Worm (Caenorhabditis elegans): ENCODE measurements around the gene F40G9.12.
"Not testable (repeated sequence)": the region's sequence is repeated elsewhere in the genome, so short reads cannot be mapped to it uniquely, and the experiment has no call there.

Gene F40G9.12

DNA sequence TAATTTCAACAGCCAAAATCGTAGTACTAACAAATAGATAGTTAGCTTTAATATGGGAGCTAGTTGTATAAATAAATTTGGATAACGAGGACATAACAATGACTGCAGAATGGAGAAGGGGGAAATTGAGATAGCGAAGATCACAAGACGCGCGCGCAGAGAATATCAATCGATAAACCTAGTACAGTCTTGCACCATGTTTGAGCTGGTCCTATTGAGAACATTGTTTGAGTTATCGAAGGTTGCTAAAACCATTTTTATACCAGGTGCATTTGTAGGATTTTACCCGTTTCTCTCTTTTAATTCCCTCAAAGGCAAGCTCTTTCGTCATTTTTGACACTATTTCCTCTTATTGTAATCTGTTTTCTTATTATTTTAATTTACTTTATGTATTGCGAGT, at the start of gene F40G9.12, which contains the start of gene F40G9.9:
Gene F40G9.12, plus strand, starts transcription at position 231 of the 400 bp plus-strand sequence.
Gene F40G9.9, minus strand, starts transcription at position 101 of the 400 bp plus-strand sequence.
- no peak for TF ChIP-seq unc-62 (GFP tag; optimal IDR thresholded peaks at IDR 0.05)

DNA sequence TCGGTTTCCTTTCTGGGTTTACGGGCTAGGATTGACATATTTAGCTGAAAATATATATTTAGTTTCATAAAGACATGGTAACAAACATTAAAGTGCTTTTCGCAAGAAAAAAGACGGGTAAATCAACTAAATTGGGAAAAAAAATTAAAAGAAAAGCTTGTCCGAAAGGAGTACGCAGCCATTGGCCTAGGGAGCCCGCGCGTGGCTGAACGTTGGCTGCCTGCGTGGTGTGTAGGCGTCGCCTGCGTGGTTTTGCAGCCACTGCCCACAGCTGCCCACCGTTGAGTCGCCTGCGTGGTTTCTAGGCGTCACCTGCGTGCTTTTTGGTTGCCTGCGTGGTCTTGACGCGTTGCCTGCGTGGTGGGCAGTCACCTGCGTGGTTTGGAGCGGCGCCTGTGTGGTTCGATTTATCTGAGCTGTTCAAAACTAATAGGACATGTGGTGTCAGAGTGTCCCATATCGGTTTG, 49.6 kb upstream of the F40G9.12 start, which contains the start of gene C29F9.12:
Gene C29F9.12, minus strand, starts transcription at position 51 of the 467 bp plus-strand sequence.
- not testable (repeated sequence) for TF ChIP-seq unc-62 (GFP tag; optimal IDR thresholded peaks at IDR 0.05)

DNA sequence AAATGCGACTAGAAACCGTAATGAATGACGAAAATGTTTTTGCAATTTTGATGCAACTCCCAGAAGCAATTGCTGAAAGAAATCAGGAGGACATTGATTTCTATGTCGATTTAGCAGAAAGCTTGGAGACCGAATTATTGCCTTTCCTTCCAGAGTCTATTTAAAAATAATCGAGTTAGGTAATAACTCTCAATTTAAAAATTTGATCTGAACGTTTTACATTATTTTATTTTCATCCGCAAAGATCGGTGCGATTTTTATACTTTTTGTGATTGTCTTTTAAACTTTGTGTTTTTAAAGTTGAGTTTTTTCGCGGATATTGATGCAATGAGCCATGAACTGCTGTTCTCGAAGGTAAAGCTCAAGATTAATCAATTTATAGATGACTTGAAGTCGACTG, 47.2 kb upstream of the F40G9.12 start, which contains the start of gene pals-23:
Gene pals-23, plus strand, starts transcription at position 301 of the 400 bp plus-strand sequence.
- no peak for TF ChIP-seq unc-62 (GFP tag; optimal IDR thresholded peaks at IDR 0.05)

ce11 chrIII:130650-131049, 41.0 kb upstream of the F40G9.12 start, which contains the start of the genes nhr-280 and C29F9.2:
Gene nhr-280 (minus strand): TSS chrIII:130750.
Gene C29F9.2 (plus strand): TSS chrIII:130947.
- no peak for TF ChIP-seq unc-62 (GFP tag; optimal IDR thresholded peaks at IDR 0.05)

DNA sequence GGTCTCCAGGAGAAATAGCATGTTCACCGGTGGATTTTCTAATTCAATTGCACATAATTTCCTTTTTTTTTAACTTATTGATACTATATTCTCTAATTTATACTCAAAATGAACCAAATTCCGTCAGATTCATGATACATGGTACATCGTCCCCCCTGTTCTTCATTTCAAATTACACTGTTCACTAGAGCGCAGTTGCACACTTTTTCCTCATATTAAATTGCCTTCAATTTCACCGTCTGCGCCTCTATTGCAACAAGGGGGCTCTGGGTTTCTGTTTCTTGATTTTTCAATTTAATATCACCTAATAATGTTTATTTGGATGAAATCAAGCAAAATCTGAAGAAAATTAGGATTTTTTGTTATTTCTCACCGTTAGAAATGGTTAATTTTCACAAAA, 40.0 kb upstream of the F40G9.12 start:
- no peak for TF ChIP-seq unc-62 (GFP tag; optimal IDR thresholded peaks at IDR 0.05)

- no peak for TF ChIP-seq unc-62 (GFP tag; optimal IDR thresholded peaks at IDR 0.05)
Observed at ce11 chrIII:132118-132517, 39.5 kb upstream of the F40G9.12 start, which contains the start of gene pals-22. Gene pals-22 (plus strand): TSS chrIII:132418.

DNA sequence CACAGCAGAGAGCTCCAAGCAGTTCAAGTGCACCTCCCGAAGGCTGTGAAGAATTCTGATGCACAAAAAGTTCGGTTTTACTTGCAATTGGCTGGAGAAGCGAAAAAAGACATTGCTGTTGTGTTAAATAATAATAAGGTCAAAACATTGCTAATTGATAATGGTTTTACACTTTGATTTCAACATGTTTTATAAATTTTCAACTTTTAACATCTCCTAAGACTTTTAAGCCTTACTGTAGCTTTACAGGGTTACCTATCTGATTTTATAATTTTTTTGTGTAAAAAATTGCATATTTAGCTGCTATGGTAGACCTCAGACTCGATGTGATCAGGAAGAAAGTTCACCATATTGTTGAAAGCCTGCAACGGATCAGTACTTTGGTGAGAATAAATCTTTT, 37.5 kb upstream of the F40G9.12 start, which contains the start of gene pals-25:
Gene pals-25, plus strand, starts transcription at position 301 of the 400 bp plus-strand sequence.
- no peak for TF ChIP-seq unc-62 (GFP tag; optimal IDR thresholded peaks at IDR 0.05)

DNA sequence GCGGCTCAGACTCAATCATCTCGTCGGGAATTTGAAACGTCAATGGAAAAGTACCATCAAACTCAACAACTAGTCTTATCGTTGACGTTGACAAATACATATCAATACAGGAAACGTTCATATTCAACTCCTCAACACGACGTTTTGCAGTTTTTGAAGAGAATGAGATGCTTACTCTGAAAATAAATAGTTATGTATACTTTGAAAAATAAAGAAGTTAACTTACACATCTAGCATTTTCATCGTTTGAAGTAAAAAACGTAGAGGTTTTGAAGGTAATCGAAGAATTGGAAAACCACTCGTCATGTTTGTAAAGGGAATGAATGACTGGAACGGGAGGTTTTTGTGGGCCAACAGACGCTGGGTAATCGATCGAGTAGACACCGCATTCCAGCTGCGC, 30.7 kb upstream of the F40G9.12 start, which contains the start of gene fbxb-81:
Gene fbxb-81, minus strand, starts transcription at position 314 of the 400 bp plus-strand sequence.
- no peak for TF ChIP-seq unc-62 (GFP tag; optimal IDR thresholded peaks at IDR 0.05)

DNA sequence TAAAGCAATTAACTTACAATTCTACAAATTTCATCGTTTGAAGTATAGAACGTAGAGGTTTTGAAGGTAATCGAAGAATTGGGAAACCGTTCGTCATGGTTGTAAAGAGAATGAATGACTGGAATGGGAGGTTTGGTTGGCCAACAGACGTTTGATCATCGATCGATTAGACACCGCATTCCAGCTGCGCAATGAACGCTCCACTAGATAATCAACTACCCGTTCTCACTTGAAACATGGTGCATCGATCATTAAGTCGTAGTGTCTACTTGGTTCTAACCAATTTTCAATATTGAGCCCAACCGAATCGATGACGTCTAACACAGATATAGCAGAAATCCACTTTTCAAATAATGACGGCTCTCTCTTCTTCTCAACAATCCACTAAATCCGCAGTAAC, 28.5 kb upstream of the F40G9.12 start, which contains the start of gene fbxb-82:
Gene fbxb-82, minus strand, starts transcription at position 101 of the 400 bp plus-strand sequence.
- no peak for TF ChIP-seq unc-62 (GFP tag; optimal IDR thresholded peaks at IDR 0.05)

DNA sequence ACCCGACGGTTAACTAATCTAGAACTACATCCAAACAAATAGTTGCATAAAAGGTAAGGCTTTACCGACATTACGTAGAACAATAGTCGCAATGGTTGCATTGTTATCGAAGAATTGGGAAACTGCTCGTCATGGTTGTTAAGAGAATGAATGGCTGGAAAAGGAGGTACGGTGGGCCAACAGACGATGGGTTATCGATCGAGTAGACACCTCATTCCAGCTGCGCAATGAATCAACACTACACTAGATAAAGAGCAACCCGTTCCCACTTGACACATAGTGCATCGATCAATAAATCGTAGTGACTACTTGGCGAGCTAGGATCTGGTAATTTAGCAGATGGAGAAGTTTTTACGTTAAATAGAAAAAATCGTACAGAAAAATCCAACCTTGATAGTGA, 26.6 kb upstream of the F40G9.12 start, which contains the start of the genes T17A3.12 and fbxb-83:
Gene T17A3.12, minus strand, starts transcription at position 101 of the 400 bp plus-strand sequence.
Gene fbxb-83, minus strand, starts transcription at position 134 of the 400 bp plus-strand sequence.
- no peak for TF ChIP-seq unc-62 (GFP tag; optimal IDR thresholded peaks at IDR 0.05)

ce11 chrIII:146369-146768, 25.3 kb upstream of the F40G9.12 start, which contains the start of gene fbxb-84:
Gene fbxb-84 (minus strand): TSS chrIII:146469.
- TF ChIP-seq unc-62 (GFP tag; optimal IDR thresholded peaks at IDR 0.05): no peak

DNA sequence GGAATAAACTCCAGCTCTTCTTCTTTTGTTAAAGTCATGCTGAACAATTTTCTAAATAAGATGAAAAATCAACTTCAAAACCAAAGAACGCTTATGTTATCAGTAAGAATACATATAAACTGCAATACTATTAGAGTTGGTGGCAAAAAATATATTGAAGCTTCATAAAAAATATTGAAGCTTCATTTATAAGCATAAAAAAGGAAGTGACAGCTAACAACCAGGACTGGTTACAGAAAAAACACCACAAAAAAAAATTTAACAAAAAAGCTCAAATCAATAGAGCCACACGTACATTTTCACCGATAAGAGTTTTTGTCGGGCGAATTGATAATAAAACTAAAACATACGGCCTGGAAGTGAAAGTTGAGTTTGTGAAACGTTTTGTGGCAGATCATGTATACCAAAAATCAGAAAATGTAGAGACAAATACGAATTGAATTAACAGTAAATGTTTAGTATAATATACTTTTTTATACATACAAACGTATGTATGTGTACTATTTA, 24.0 kb upstream of the F40G9.12 start, which contains the start of gene sqst-5:
Gene sqst-5, minus strand, starts transcription at position 51 of the 507 bp plus-strand sequence.
- no peak for TF ChIP-seq unc-62 (GFP tag; optimal IDR thresholded peaks at IDR 0.05)

DNA sequence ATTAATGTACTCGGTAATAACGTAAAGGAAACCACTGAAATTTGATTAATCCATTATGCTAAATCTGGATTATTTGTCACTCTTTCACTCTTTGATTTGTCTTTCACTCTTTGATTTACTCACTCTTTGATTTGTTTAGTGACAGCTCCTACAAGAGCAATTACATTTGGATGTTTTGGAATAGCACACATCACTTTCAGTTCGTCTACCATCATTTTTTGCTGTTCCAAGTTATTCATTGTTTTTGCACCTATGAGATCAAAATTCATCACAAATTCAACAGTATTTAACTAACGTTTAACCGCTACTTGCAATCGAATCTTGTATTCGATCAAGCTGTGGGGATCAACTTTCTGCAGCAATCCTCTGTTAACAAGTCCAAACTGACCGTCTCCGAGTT, 22.5 kb upstream of the F40G9.12 start:
- TF ChIP-seq unc-62 (GFP tag; optimal IDR thresholded peaks at IDR 0.05): no peak

ce11 chrIII:151084-151483, 20.6 kb upstream of the F40G9.12 start:
- no peak for TF ChIP-seq unc-62 (GFP tag; optimal IDR thresholded peaks at IDR 0.05)

ce11 chrIII:154168-154567, 17.5 kb upstream of the F40G9.12 start:
- no peak for TF ChIP-seq unc-62 (GFP tag; optimal IDR thresholded peaks at IDR 0.05)

ce11 chrIII:156645-157044, 15.0 kb upstream of the F40G9.12 start, which contains the start of the genes zig-13 and ver-1:
Gene zig-13 (minus strand): TSS chrIII:156745.
Gene ver-1 (plus strand): TSS chrIII:156824.
- TF ChIP-seq unc-62 (GFP tag; optimal IDR thresholded peaks at IDR 0.05): no peak

- TF ChIP-seq unc-62 (GFP tag; optimal IDR thresholded peaks at IDR 0.05): no peak
Observed at ce11 chrIII:157980-158379, 13.7 kb upstream of the F40G9.12 start.

All from whole organism, dauer.